Fruit fly (Drosophila melanogaster): ENCODE measurements around the gene Lkb1.

The Lkb1 gene

dm6 chr3R:13644778-13645660, 31.3 kb upstream of the Lkb1 start (continued):
- TF ChIP-seq CG6808 (GFP tag; optimal IDR thresholded peaks at IDR 0.05) (no peak), Gug (GFP tag; IDR thresholded peaks at IDR 0.05) (no peak), CG3032 (tag; optimal IDR thresholded peaks at IDR 0.05) (peak; percentile 44), CG15336 (GFP tag; IDR thresholded peaks at IDR 0.05) (peak; percentile 6; the same call in 1 of the 2 replicates), Met (GFP tag; optimal IDR thresholded peaks at IDR 0.05) (peak; percentile 51), dsx (GFP tag; optimal IDR thresholded peaks at IDR 0.05; ENCODE audit: poor library complexity, severe bottlenecking) (no peak), salr (GFP tag; optimal IDR thresholded peaks at IDR 0.05) (peak in 1 of 2 experiments; percentile 28), achi (GFP tag; optimal IDR thresholded peaks at IDR 0.05) (no peak), fkh (GFP tag; optimal IDR thresholded peaks at IDR 0.05) (no peak), svp (GFP tag) (peak; percentile 95), Eip93F (GFP tag; optimal IDR thresholded peaks at IDR 0.05) (peak; percentile 76), vri (GFP tag; optimal IDR thresholded peaks at IDR 0.05) (peak; percentile 60), CG6276 (GFP tag; optimal IDR thresholded peaks at IDR 0.05) (no peak), Hr38 (GFP tag; optimal IDR thresholded peaks at IDR 0.05) (no peak), CG4318 (GFP tag; optimal IDR thresholded peaks at IDR 0.05) (no peak), CG10631 (GFP tag; optimal IDR thresholded peaks at IDR 0.05) (peak; percentile 6), CG8632 (GFP tag; optimal IDR thresholded peaks at IDR 0.05) (no peak), CG34406 (GFP tag; optimal IDR thresholded peaks at IDR 0.05) (no peak), net (GFP tag; optimal IDR thresholded peaks at IDR 0.05) (no peak), Blimp-1 (GFP tag; optimal IDR thresholded peaks at IDR 0.05) (peak; percentile 78), CG10669 (GFP tag; optimal IDR thresholded peaks at IDR 0.05) (no peak), CG7368 (GFP tag; optimal IDR thresholded peaks at IDR 0.05) (no peak), CG6163 (GFP tag; IDR thresholded peaks at IDR 0.05) (no peak)

dm6 chr3R:13645874-13646370, 30.4 kb upstream of the Lkb1 start, which contains the start of gene sqd:
TSS of gene sqd (minus strand) at chr3R:13646304.
- TF ChIP-seq CG9139 (GFP tag; optimal IDR thresholded peaks at IDR 0.05) (peak; percentile 17), CG8319 (GFP tag; optimal IDR thresholded peaks at IDR 0.05) (no peak), CG10669 (GFP tag; optimal IDR thresholded peaks at IDR 0.05) (peak; percentile 45), spab (GFP tag; optimal IDR thresholded peaks at IDR 0.05) (peak; percentile 9), Met (GFP tag; optimal IDR thresholded peaks at IDR 0.05) (peak; percentile 69), CG10631 (GFP tag; optimal IDR thresholded peaks at IDR 0.05) (peak; percentile 7), Gug (GFP tag; IDR thresholded peaks at IDR 0.05) (no peak), CG31627 (GFP tag; optimal IDR thresholded peaks at IDR 0.05) (peak; percentile 57), eg (GFP tag; IDR thresholded peaks at IDR 0.05) (0 out of 3 replicates have a peak, but pooled peaks have one; percentile 13), vri (GFP tag; optimal IDR thresholded peaks at IDR 0.05) (no peak), Sox102F (GFP tag; optimal IDR thresholded peaks at IDR 0.05) (peak; percentile 67), fd85E (GFP tag; optimal IDR thresholded peaks at IDR 0.05) (no peak), CG11902 (GFP tag; optimal IDR thresholded peaks at IDR 0.05) (peak; percentile 20), CG15336 (GFP tag; IDR thresholded peaks at IDR 0.05) (peak; percentile 25; the same call in 1 of the 2 replicates), fkh (GFP tag; optimal IDR thresholded peaks at IDR 0.05) (peak; percentile 81), topi (GFP tag; optimal IDR thresholded peaks at IDR 0.05) (peak; percentile 60), Blimp-1 (GFP tag; optimal IDR thresholded peaks at IDR 0.05) (no peak), CG6163 (GFP tag; IDR thresholded peaks at IDR 0.05) (peak; percentile 57; the same call in 2 of the 3 replicates), net (GFP tag; optimal IDR thresholded peaks at IDR 0.05) (peak; percentile 24), CG11762 (GFP tag; optimal IDR thresholded peaks at IDR 0.05; ENCODE audit: insufficient read depth) (peak; percentile 3), acj6 (GFP tag; optimal IDR thresholded peaks at IDR 0.05) (peak; percentile 44), CG16779 (tag; optimal IDR thresholded peaks at IDR 0.05) (no peak), CG34406 (GFP tag; optimal IDR thresholded peaks at IDR 0.05) (peak; percentile 27), Sox15 (GFP tag; optimal IDR thresholded peaks at IDR 0.05) (no peak), dsx (GFP tag; optimal IDR thresholded peaks at IDR 0.05; ENCODE audit: poor library complexity, severe bottlenecking) (peak; percentile 68), CG3032 (tag; optimal IDR thresholded peaks at IDR 0.05) (peak; percentile 25), esn (GFP tag; optimal IDR thresholded peaks at IDR 0.05) (peak; percentile 53), fd59A (GFP tag; optimal IDR thresholded peaks at IDR 0.05) (peak; percentile 14), Eip75B (GFP tag; optimal IDR thresholded peaks at IDR 0.05) (peak; percentile 60), CG6808 (GFP tag; optimal IDR thresholded peaks at IDR 0.05) (peak; percentile 35), cyc (GFP tag; optimal IDR thresholded peaks at IDR 0.05) (peak; percentile 54), CG8119 (GFP tag; IDR thresholded peaks at IDR 0.05) (peak; percentile 16; the same call in 1 of the 3 replicates), CG3919 (GFP tag; optimal IDR thresholded peaks at IDR 0.05) (peak; percentile 70), CG6276 (GFP tag; optimal IDR thresholded peaks at IDR 0.05) (no peak), Hr39 (GFP tag; optimal IDR thresholded peaks at IDR 0.05) (peak; percentile 64), Smox (GFP tag; optimal IDR thresholded peaks at IDR 0.05) (peak; percentile 53), Ets96B (tag; optimal IDR thresholded peaks at IDR 0.05) (peak; percentile 23)

All from whole organism, prepupa.